Fruit fly (Drosophila melanogaster): ENCODE measurements around the gene CG31145.

The CG31145 gene

DNA sequence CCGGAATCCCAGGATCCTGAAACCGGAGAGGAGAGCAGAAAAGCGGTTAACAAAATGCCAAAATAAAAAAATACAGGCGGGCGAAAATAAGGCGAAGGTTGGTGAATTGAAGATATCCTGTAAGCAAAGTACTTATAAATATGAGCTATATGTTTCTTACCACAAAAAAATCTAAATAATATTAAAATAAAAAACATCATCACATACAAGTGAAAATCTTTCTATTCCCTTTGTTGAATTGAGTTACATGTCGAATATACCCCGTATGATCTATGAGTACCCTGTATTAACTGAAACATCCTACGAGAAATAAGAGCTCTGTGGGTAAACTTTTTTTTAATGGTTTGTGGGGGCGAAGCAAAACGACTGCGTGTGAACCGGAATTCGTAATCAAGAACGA, 57.3 kb downstream of the CG31145 start (continued):
- no peak for TF ChIP-seq CG5953 (GFP tag; IDR thresholded peaks at IDR 0.05)
- no peak for TF ChIP-seq Xbp1 (GFP tag; optimal IDR thresholded peaks at IDR 0.05)
- TF ChIP-seq CG31388 (GFP tag; optimal IDR thresholded peaks at IDR 0.05): no peak
- TF ChIP-seq Fer1 (GFP tag; optimal IDR thresholded peaks at IDR 0.05): peak; percentile 59
- no peak for TF ChIP-seq bigmax (GFP tag; optimal IDR thresholded peaks at IDR 0.05)
- 0 out of 2 replicates have a peak, but pooled peaks have one; percentile 14 for TF ChIP-seq Taf1 (GFP tag; IDR thresholded peaks at IDR 0.05)
- TF ChIP-seq Adf1 (GFP tag; IDR thresholded peaks at IDR 0.05): no peak
- TF ChIP-seq MTF-1 (GFP tag; optimal IDR thresholded peaks at IDR 0.05; ENCODE audit: borderline replicate concordance): no peak
- TF ChIP-seq vfl (GFP tag; optimal IDR thresholded peaks at IDR 0.05): no peak
- TF ChIP-seq ewg (GFP tag; optimal IDR thresholded peaks at IDR 0.05): no peak
- TF ChIP-seq CG4328 (GFP tag; optimal IDR thresholded peaks at IDR 0.05): no peak
- TF ChIP-seq CG2678 (tag; optimal IDR thresholded peaks at IDR 0.05): peak; percentile 64
- TF ChIP-seq Fer3 (tag; optimal IDR thresholded peaks at IDR 0.05): peak; percentile 32
- no peak for TF ChIP-seq CG3995 (GFP tag; optimal IDR thresholded peaks at IDR 0.05)
- TF ChIP-seq CG4404 (GFP tag; IDR thresholded peaks at IDR 0.05): no peak
- peak; percentile 71 for TF ChIP-seq lab (GFP tag; optimal IDR thresholded peaks at IDR 0.05)
- no peak for TF ChIP-seq dimm (GFP tag; IDR thresholded peaks at IDR 0.05)
- TF ChIP-seq mam (GFP tag; optimal IDR thresholded peaks at IDR 0.05): no peak
- no peak for TF ChIP-seq Deaf1 (tag; optimal IDR thresholded peaks at IDR 0.05)
- TF ChIP-seq Hr51 (GFP tag; optimal IDR thresholded peaks at IDR 0.05): peak in 1 of 2 experiments; percentile 44
- no peak for TF ChIP-seq CG14710 (tag; optimal IDR thresholded peaks at IDR 0.05)
- no peak for TF ChIP-seq CG1603 (tag; optimal IDR thresholded peaks at IDR 0.05)
- TF ChIP-seq sqz (GFP tag; optimal IDR thresholded peaks at IDR 0.05): no peak
- no peak for TF ChIP-seq HLH4C (GFP tag; IDR thresholded peaks at IDR 0.05; ENCODE audit: partially characterized antibody)
- peak; percentile 60; the same call in 2 of the 3 replicates for TF ChIP-seq dysf (GFP tag; IDR thresholded peaks at IDR 0.05)
- no peak for TF ChIP-seq Sox100B (GFP tag; optimal IDR thresholded peaks at IDR 0.05)
- TF ChIP-seq CG43689 (GFP tag; IDR thresholded peaks at IDR 0.05): no peak
- TF ChIP-seq CG15601 (tag; optimal IDR thresholded peaks at IDR 0.05): no peak
- no peak for TF ChIP-seq hkb (optimal IDR thresholded peaks at IDR 0.05)
- no peak for TF ChIP-seq hkb (GFP tag; IDR thresholded peaks at IDR 0.05)
- 0 out of 3 replicates have a peak, but pooled peaks have one; percentile 28 for TF ChIP-seq ci (GFP tag; IDR thresholded peaks at IDR 0.05)
- TF ChIP-seq CG10979 (tag; optimal IDR thresholded peaks at IDR 0.05): no peak
- no peak for TF ChIP-seq CG9817 (tag; optimal IDR thresholded peaks at IDR 0.05)
- no peak for TF ChIP-seq emc (GFP tag; optimal IDR thresholded peaks at IDR 0.05)
- TF ChIP-seq CG12299 (tag; optimal IDR thresholded peaks at IDR 0.05): no peak
- TF ChIP-seq Ada2b (GFP tag; IDR thresholded peaks at IDR 0.05): 0 out of 2 replicates have a peak, but pooled peaks have one; percentile 38
- no peak for TF ChIP-seq repo (GFP tag; optimal IDR thresholded peaks at IDR 0.05)
- TF ChIP-seq crol (GFP tag; IDR thresholded peaks at IDR 0.05): no peak
- TF ChIP-seq CG3847 (GFP tag; IDR thresholded peaks at IDR 0.05): no peak
- 0 out of 2 replicates have a peak, but pooled peaks have one; percentile 8 for TF ChIP-seq Ravus (GFP tag; IDR thresholded peaks at IDR 0.05)
- TF ChIP-seq so (GFP tag; IDR thresholded peaks at IDR 0.05): 0 out of 3 replicates have a peak, but pooled peaks have one; percentile 9
- TF ChIP-seq CG16779 (GFP tag; IDR thresholded peaks at IDR 0.05): no peak
- TF ChIP-seq CG13424 (tag; optimal IDR thresholded peaks at IDR 0.05): peak; percentile 8
- peak; percentile 24 for TF ChIP-seq CG13296 (GFP tag; optimal IDR thresholded peaks at IDR 0.05)
- TF ChIP-seq CG18599 (GFP tag; optimal IDR thresholded peaks at IDR 0.05): peak; percentile 82
- peak; percentile 28 for TF ChIP-seq cwo (GFP tag; optimal IDR thresholded peaks at IDR 0.05)
- no peak for TF ChIP-seq crp (GFP tag; optimal IDR thresholded peaks at IDR 0.05)
- TF ChIP-seq Lpt (GFP tag; optimal IDR thresholded peaks at IDR 0.05): no peak
- no peak for TF ChIP-seq CG30403 (GFP tag; optimal IDR thresholded peaks at IDR 0.05)
- TF ChIP-seq CG12942 (GFP tag; optimal IDR thresholded peaks at IDR 0.05): no peak
- TF ChIP-seq CG9215 (GFP tag; IDR thresholded peaks at IDR 0.05): peak; percentile 13; the same call in 1 of the 2 replicates

All from whole organism, embryonic.